Worm (Caenorhabditis elegans) whole organism, mixed stage, embryonic: ENCODE measurements around the gene pll-1.

Source experiments
- M03D4.4 ChIP-seq: sonication (generic microtip); optimal IDR thresholded peaks from 2 replicates; lab custom pipeline; 2017; ENCODE audit warnings: mild to moderate bottlenecking, missing genetic modification characterization, missing compliant biosample characterization
- bed-3 ChIP-seq: fragments of 200-800 bp; sonication (Bioruptor generic); optimal IDR thresholded peaks from 3 replicates; lab custom pipeline; 2018; ENCODE audit warnings: mild to moderate bottlenecking, missing genetic modification characterization, moderate library complexity, missing compliant biosample characterization
- blmp-1 ChIP-seq: fragments of 150-350 bp; optimal IDR thresholded peaks from 2 replicates; lab custom pipeline; 2014; ENCODE audit warnings: missing biosample characterization, missing genetic modification characterization
- ceh-39 ChIP-seq: fragments of 150-350 bp; optimal IDR thresholded peaks from 2 replicates; lab custom pipeline; 2014; ENCODE audit warnings: missing biosample characterization, missing genetic modification characterization
- ceh-43 ChIP-seq: fragments of 200-800 bp; sonication (Bioruptor generic); optimal IDR thresholded peaks from 2 replicates; lab custom pipeline; 2018; ENCODE audit warnings: mild to moderate bottlenecking, missing genetic modification characterization, moderate library complexity, missing compliant biosample characterization
- ceh-83 ChIP-seq: fragments of 200-800 bp; sonication (Bioruptor generic); optimal IDR thresholded peaks from 2 replicates; lab custom pipeline; 2018; ENCODE audit warnings: mild to moderate bottlenecking, missing genetic modification characterization, missing compliant biosample characterization
- ces-1 ChIP-seq: fragments of 150-350 bp; optimal IDR thresholded peaks from 2 replicates; lab custom pipeline; 2014; ENCODE audit warnings: missing biosample characterization, missing genetic modification reagents, missing genetic modification characterization
- cnd-1 ChIP-seq: fragments of 200-800 bp; sonication (Bioruptor generic); optimal IDR thresholded peaks from 2 replicates; lab custom pipeline; 2018; ENCODE audit warnings: mild to moderate bottlenecking, missing genetic modification characterization, missing compliant biosample characterization
- elt-1 ChIP-seq: sonication (generic microtip); optimal IDR thresholded peaks from 2 replicates; lab custom pipeline; 2017; ENCODE audit warnings: missing genetic modification characterization, mild to moderate bottlenecking, missing compliant biosample characterization, antibody characterized with exemption, moderate library complexity, borderline replicate concordance; ENCODE audit not compliant: insufficient read depth
- flh-1 ChIP-seq: fragments of 200-800 bp; sonication (Bioruptor generic); optimal IDR thresholded peaks from 2 replicates; lab custom pipeline; 2018; ENCODE audit warnings: mild to moderate bottlenecking, missing genetic modification characterization, moderate library complexity, missing compliant biosample characterization
- ham-2 ChIP-seq: fragments of 200-800 bp; sonication (Bioruptor generic); optimal IDR thresholded peaks from 2 replicates; lab custom pipeline; 2018; ENCODE audit warnings: mild to moderate bottlenecking, missing genetic modification characterization, missing compliant biosample characterization
- lin-13 ChIP-seq: fragments of 150-350 bp; optimal IDR thresholded peaks from 2 replicates; lab custom pipeline; 2014; ENCODE audit warnings: missing biosample characterization, missing genetic modification characterization
- lin-32 ChIP-seq: fragments of 200-800 bp; sonication (Bioruptor generic); optimal IDR thresholded peaks from 2 replicates; lab custom pipeline; 2018; ENCODE audit warnings: mild to moderate bottlenecking, missing genetic modification characterization, missing compliant biosample characterization
- lsy-2 ChIP-seq: fragments of 150-350 bp; optimal IDR thresholded peaks from 2 replicates; lab custom pipeline; 2014; ENCODE audit warnings: missing biosample characterization, missing genetic modification characterization
- mab-5 ChIP-seq: fragments of 150-350 bp; optimal IDR thresholded peaks from 2 replicates; lab custom pipeline; 2014; ENCODE audit warnings: missing biosample characterization, missing genetic modification characterization
- nhr-12 ChIP-seq: fragments of 150-350 bp; optimal IDR thresholded peaks from 2 replicates; lab custom pipeline; 2014; ENCODE audit warnings: missing biosample characterization, missing genetic modification characterization
- nhr-2 ChIP-seq: fragments of 150-350 bp; optimal IDR thresholded peaks from 2 replicates; lab custom pipeline; 2014; ENCODE audit warnings: missing biosample characterization, missing genetic modification characterization
- nhr-237 ChIP-seq: fragments of 150-350 bp; optimal IDR thresholded peaks from 2 replicates; lab custom pipeline; 2014; ENCODE audit warnings: missing biosample characterization, missing genetic modification characterization
- nhr-76 ChIP-seq: sonication (generic microtip); optimal IDR thresholded peaks from 2 replicates; lab custom pipeline; 2017; ENCODE audit warnings: missing biosample characterization, missing genetic modification characterization
- snpc-4 ChIP-seq: fragments of 150-350 bp; optimal IDR thresholded peaks from 2 replicates; lab custom pipeline; 2014; ENCODE audit warnings: missing biosample characterization, missing genetic modification characterization
- tbx-8 ChIP-seq: fragments of 200-800 bp; sonication (Bioruptor generic); optimal IDR thresholded peaks from 2 replicates; lab custom pipeline; 2018; ENCODE audit warnings: mild to moderate bottlenecking, missing genetic modification characterization, moderate library complexity, missing compliant biosample characterization
- unc-120 ChIP-seq: sonication (generic microtip); optimal IDR thresholded peaks from 2 replicates; lab custom pipeline; 2017; ENCODE audit warnings: missing genetic modification characterization, missing compliant biosample characterization; ENCODE audit not compliant: poor library complexity, severe bottlenecking
- unc-39 ChIP-seq: fragments of 150-350 bp; optimal IDR thresholded peaks from 2 replicates; lab custom pipeline; 2014; ENCODE audit warnings: missing biosample characterization, missing genetic modification characterization
- unc-62 ChIP-seq: fragments of 150-350 bp; optimal IDR thresholded peaks from 2 replicates; lab custom pipeline; 2014; ENCODE audit warnings: missing biosample characterization, missing genetic modification reagents, missing genetic modification characterization
- zip-8 ChIP-seq: fragments of 150-350 bp; optimal IDR thresholded peaks from 2 replicates; lab custom pipeline; 2014; ENCODE audit warnings: missing biosample characterization, missing genetic modification characterization
- ztf-11 ChIP-seq: fragments of 150-350 bp; optimal IDR thresholded peaks from 2 replicates; lab custom pipeline; 2014; ENCODE audit warnings: missing biosample characterization, missing genetic modification characterization

pll-1 gene

ce11 chrIII:356906-357901 lies 8.5 kb upstream of the pll-1 start:
- TF ChIP-seq zip-8 (peak; percentile 38), nhr-2 (tag; lab: Kevin White, UChicago) (no peak), bed-3 (GFP tag; lab: Kevin White, UChicago) (no peak)

ce11 chrIII:358106-358505 lies 7.6 kb upstream of the pll-1 start:
- peak; percentile 99 for TF ChIP-seq zip-8
- no peak for TF ChIP-seq ham-2

- no peak for TF ChIP-seq nhr-76
- TF ChIP-seq ces-1, result peak; percentile 3
These were observed 5.4 kb upstream of the pll-1 start for ce11 chrIII:360315-360714.

DNA sequence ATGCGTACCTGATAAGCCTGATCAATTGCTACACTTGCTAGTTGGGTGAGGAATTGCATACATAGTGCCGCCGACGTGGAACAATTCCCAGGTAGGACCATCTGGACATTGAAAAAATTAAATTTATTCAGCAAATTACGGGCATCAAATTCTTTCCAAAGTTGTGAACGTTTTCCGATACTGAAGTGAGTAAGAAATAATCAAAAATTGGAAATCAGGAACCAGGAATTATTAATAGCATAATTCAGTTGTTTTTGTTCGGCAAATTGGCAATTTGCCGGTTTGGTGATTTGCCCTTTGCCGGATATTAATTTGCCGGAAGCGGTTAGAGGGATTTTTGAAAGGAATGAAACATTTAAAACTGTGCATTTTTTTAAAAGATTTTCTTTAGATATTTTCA lies 15.4 kb downstream of the pll-1 start, which contains the start of gene gsto-3:
Gene gsto-3, minus strand, starts transcription at position 101 of the 400 bp plus-strand sequence.
- no peak for TF ChIP-seq nhr-2 (tag; lab: Kevin White, UChicago)
- TF ChIP-seq nhr-76, result no peak
- TF ChIP-seq lin-32 (GFP tag; lab: Kevin White, UChicago), result no peak
- no peak for TF ChIP-seq ham-2
- TF ChIP-seq ceh-39, result no peak
- TF ChIP-seq mab-5 (tag; lab: Kevin White, UChicago), result no peak
- TF ChIP-seq blmp-1 (tag; lab: Kevin White, UChicago), result no peak
- no peak for TF ChIP-seq tbx-8
- TF ChIP-seq lsy-2 (tag; lab: Kevin White, UChicago), result no peak
- TF ChIP-seq ces-1, result no peak
- TF ChIP-seq unc-120 (tag; lab: Kevin White, UChicago), result no peak
- no peak for TF ChIP-seq bed-3 (GFP tag; lab: Kevin White, UChicago)
- TF ChIP-seq unc-62 (GFP tag; lab: Kevin White, UChicago), result no peak
- no peak for TF ChIP-seq unc-39 (tag; lab: Kevin White, UChicago)
- TF ChIP-seq elt-1 (tag; lab: Kevin White, UChicago), result no peak
- no peak for TF ChIP-seq flh-1 (GFP tag; lab: Kevin White, UChicago)

ce11 chrIII:382470-382869 lies 16.7 kb downstream of the pll-1 start, which contains the start of gene K10F12.7:
Gene K10F12.7, minus strand, starts transcription at chrIII:382570.
- TF ChIP-seq unc-120 (tag; lab: Kevin White, UChicago) (no peak), blmp-1 (tag; lab: Kevin White, UChicago) (no peak), ztf-11 (tag; lab: Kevin White, UChicago) (no peak), ceh-83 (no peak), ceh-39 (no peak), lin-13 (tag; lab: Kevin White, UChicago) (no peak), ceh-43 (no peak), unc-62 (GFP tag; lab: Kevin White, UChicago) (no peak), bed-3 (GFP tag; lab: Kevin White, UChicago) (no peak), M03D4.4 (tag; lab: Kevin White, UChicago) (no peak), lin-32 (GFP tag; lab: Kevin White, UChicago) (no peak), snpc-4 (tag; lab: Kevin White, UChicago) (no peak), ham-2 (no peak), cnd-1 (no peak), nhr-237 (tag; lab: Kevin White, UChicago) (no peak), elt-1 (tag; lab: Kevin White, UChicago) (no peak)

ce11 chrIII:385068-385467 lies 19.3 kb downstream of the pll-1 start:
- TF ChIP-seq unc-62 (GFP tag; lab: Kevin White, UChicago) (peak; percentile 12), flh-1 (GFP tag; lab: Kevin White, UChicago) (no peak)

- no peak for TF ChIP-seq unc-39 (tag; lab: Kevin White, UChicago)
- no peak for TF ChIP-seq bed-3 (GFP tag; lab: Kevin White, UChicago)
- TF ChIP-seq nhr-12 (tag; lab: Kevin White, UChicago), result no peak
- TF ChIP-seq M03D4.4 (tag; lab: Kevin White, UChicago), result no peak
- TF ChIP-seq mab-5 (tag; lab: Kevin White, UChicago), result no peak
These were observed 35.1 kb downstream of the pll-1 start for ce11 chrIII:400898-401297.
